Worm (Caenorhabditis elegans) whole organism, L1 larva: Measurements from ENCODE around the gene ard-1.

Experiments
- C16A3.4 ChIP-seq: fragments of 150-350 bp; optimal IDR thresholded peaks from 2 replicates; lab custom pipeline; 2014; ENCODE audit warnings: missing biosample characterization, missing genetic modification characterization
- F16B12.6 ChIP-seq: fragments of 150-350 bp; optimal IDR thresholded peaks from 2 replicates; lab custom pipeline; 2014; ENCODE audit warnings: missing biosample characterization, missing genetic modification characterization
- Y116A8C.19 ChIP-seq: sonication (generic microtip); optimal IDR thresholded peaks from 2 replicates; lab custom pipeline; 2016; ENCODE audit warnings: missing compliant biosample characterization, missing genetic modification characterization, borderline replicate concordance
- aha-1 ChIP-seq: fragments of 150-350 bp; optimal IDR thresholded peaks from 2 replicates; lab custom pipeline; 2014; ENCODE audit warnings: missing biosample characterization, missing genetic modification characterization
- alr-1 ChIP-seq: fragments of 200-800 bp; sonication (Bioruptor generic); optimal IDR thresholded peaks from 2 replicates; lab custom pipeline; 2018; ENCODE audit warnings: borderline replicate concordance, mild to moderate bottlenecking, missing genetic modification characterization, missing compliant biosample characterization
- aly-2 ChIP-seq: fragments of 150-350 bp; optimal IDR thresholded peaks from 2 replicates; lab custom pipeline; 2014; ENCODE audit warnings: missing biosample characterization, missing genetic modification characterization
- ama-1 ChIP-seq: fragments of 150-350 bp; optimal IDR thresholded peaks from 2 replicates; lab custom pipeline; 2014
- blmp-1 ChIP-seq: fragments of 150-350 bp; optimal IDR thresholded peaks from 2 replicates; lab custom pipeline; 2014; ENCODE audit warnings: missing biosample characterization, missing genetic modification characterization
- ceh-63 ChIP-seq: fragments of 200-800 bp; sonication (Bioruptor generic); optimal IDR thresholded peaks from 2 replicates; lab custom pipeline; 2018; ENCODE audit warnings: mild to moderate bottlenecking, missing genetic modification characterization, missing compliant biosample characterization
- ceh-8 ChIP-seq: fragments of 200-800 bp; sonication (Bioruptor generic); optimal IDR thresholded peaks from 2 replicates; lab custom pipeline; 2018; ENCODE audit warnings: mild to moderate bottlenecking, missing genetic modification characterization, moderate library complexity, missing compliant biosample characterization
- ceh-88 ChIP-seq: fragments of 200-800 bp; sonication (Bioruptor generic); IDR thresholded peaks from 2 replicates; pipeline ENCODE4 v1.3.6; 2022; ENCODE audit warnings: missing genetic modification characterization, missing compliant biosample characterization
- dpl-1 ChIP-seq, 3 experiments: fragments of 150-350 bp in 2 of 3; sonication (generic microtip) in 1 of 3; optimal IDR thresholded peaks; 2 replicates each; lab custom pipeline; 2014 to 2017; ENCODE audit warnings: missing biosample characterization in 3 of 3, missing genetic modification characterization in 3 of 3, missing genetic modification reagents in 3 of 3
- dsc-1 ChIP-seq: sonication (generic microtip); optimal IDR thresholded peaks from 2 replicates; lab custom pipeline; 2016; ENCODE audit warnings: mild to moderate bottlenecking, missing genetic modification characterization, missing compliant biosample characterization
- efl-1 ChIP-seq, 4 experiments: fragments of 150-350 bp; optimal IDR thresholded peaks in 3 of 4; peaks in 1 of 4; 1 replicate in 1 of 4; 2 replicates in 3 of 4; lab custom pipeline; 2014; ENCODE audit warnings: missing biosample characterization in 2 of 4, missing genetic modification characterization in 2 of 4, missing genetic modification reagents in 2 of 4
- efl-3 ChIP-seq: fragments of 200-800 bp; sonication (Bioruptor generic); optimal IDR thresholded peaks from 2 replicates; lab custom pipeline; 2018; ENCODE audit warnings: mild to moderate bottlenecking, missing genetic modification characterization, missing compliant biosample characterization
- egl-13 ChIP-seq: sonication (generic microtip); optimal IDR thresholded peaks from 2 replicates; lab custom pipeline; 2016; ENCODE audit warnings: missing genotype, missing genetic modification reagents, missing genetic modification characterization, missing compliant biosample characterization
- egl-27 ChIP-seq, 2 experiments: fragments of 150-350 bp in 1 of 2; sonication (generic microtip); optimal IDR thresholded peaks; 3 replicates each; lab custom pipeline; 2017 to 2018; ENCODE audit warnings: missing biosample characterization in 2 of 2, missing genetic modification characterization in 2 of 2, missing genetic modification reagents in 2 of 2
- ets-5 ChIP-seq: fragments of 200-800 bp; sonication (Bioruptor generic); IDR thresholded peaks from 2 replicates; pipeline ENCODE4 v1.3.6; 2022; ENCODE audit warnings: missing genetic modification characterization, missing compliant biosample characterization
- fkh-10 ChIP-seq: sonication (generic microtip); optimal IDR thresholded peaks from 2 replicates; lab custom pipeline; 2017; ENCODE audit warnings: missing biosample characterization, missing genetic modification reagents, missing genetic modification characterization
- fkh-8 ChIP-seq: sonication (generic microtip); optimal IDR thresholded peaks from 2 replicates; lab custom pipeline; 2016; ENCODE audit warnings: mild to moderate bottlenecking, missing genetic modification characterization, missing compliant biosample characterization
- fos-1 ChIP-seq: fragments of 150-350 bp; optimal IDR thresholded peaks from 2 replicates; lab custom pipeline; 2014; ENCODE audit warnings: missing biosample characterization, missing genetic modification characterization
- grh-1 ChIP-seq: fragments of 200-800 bp; sonication (Bioruptor generic); IDR thresholded peaks from 2 replicates; pipeline ENCODE4 v1.3.6; 2022; ENCODE audit warnings: missing genetic modification reagents, missing genetic modification characterization, missing compliant biosample characterization
- hlh-17 ChIP-seq: fragments of 200-800 bp; sonication (Bioruptor generic); optimal IDR thresholded peaks from 2 replicates; lab custom pipeline; 2018; ENCODE audit warnings: missing genetic modification characterization, mild to moderate bottlenecking, missing compliant biosample characterization, moderate library complexity, borderline replicate concordance
- hlh-4 ChIP-seq: sonication (generic microtip); optimal IDR thresholded peaks from 2 replicates; lab custom pipeline; 2016; ENCODE audit warnings: mild to moderate bottlenecking, missing genetic modification characterization, missing compliant biosample characterization
- hpl-2 ChIP-seq: fragments of 150-350 bp; optimal IDR thresholded peaks from 2 replicates; lab custom pipeline; 2014; ENCODE audit warnings: missing biosample characterization, missing genetic modification reagents, missing genetic modification characterization
- irx-1 ChIP-seq: sonication (generic microtip); optimal IDR thresholded peaks from 2 replicates; lab custom pipeline; 2016; ENCODE audit warnings: missing genetic modification characterization, missing compliant biosample characterization
- lin-15B ChIP-seq: fragments of 150-350 bp; sonication (generic microtip); optimal IDR thresholded peaks from 3 replicates; lab custom pipeline; 2014; ENCODE audit warnings: missing biosample characterization, missing genetic modification characterization
- lin-35 ChIP-seq, 2 experiments: fragments of 150-350 bp; optimal IDR thresholded peaks; 2 replicates each; lab custom pipeline; 2014; ENCODE audit warnings: missing biosample characterization in 2 of 2, missing genetic modification characterization in 2 of 2, missing genetic modification reagents in 2 of 2
- lir-3 ChIP-seq: sonication (generic microtip); optimal IDR thresholded peaks from 2 replicates; lab custom pipeline; 2016; ENCODE audit warnings: mild to moderate bottlenecking, missing genetic modification characterization, moderate library complexity, missing compliant biosample characterization; ENCODE audit not compliant: poor library complexity
- lsy-2 ChIP-seq, 2 experiments: fragments of 150-350 bp; optimal IDR thresholded peaks; 2 replicates each; lab custom pipeline; 2014; ENCODE audit warnings: missing biosample characterization in 2 of 2, missing genetic modification characterization in 2 of 2
- mdl-1 ChIP-seq, 2 experiments: fragments of 150-350 bp; optimal IDR thresholded peaks; 2 replicates each; lab custom pipeline; 2014 to 2017; ENCODE audit warnings: missing biosample characterization in 2 of 2, missing genetic modification characterization in 2 of 2, inconsistent platforms in 1 of 2
- mef-2 ChIP-seq: fragments of 150-350 bp; optimal IDR thresholded peaks from 2 replicates; lab custom pipeline; 2014; ENCODE audit warnings: missing biosample characterization, missing genetic modification characterization
- nhr-19 ChIP-seq: fragments of 200-800 bp; sonication (Bioruptor generic); conservative IDR thresholded peaks from 2 replicates; pipeline ENCODE4 v1.3.6; 2022; ENCODE audit warnings: missing genetic modification characterization, missing compliant biosample characterization
- nhr-20 ChIP-seq: sonication (generic microtip); optimal IDR thresholded peaks from 2 replicates; lab custom pipeline; 2016; ENCODE audit warnings: mild to moderate bottlenecking, missing genetic modification characterization, missing compliant biosample characterization
- nhr-237 ChIP-seq: fragments of 150-350 bp; optimal IDR thresholded peaks from 2 replicates; lab custom pipeline; 2014; ENCODE audit warnings: missing biosample characterization, missing genetic modification characterization
- nhr-28 ChIP-seq: fragments of 150-350 bp; optimal IDR thresholded peaks from 2 replicates; lab custom pipeline; 2014; ENCODE audit warnings: missing biosample characterization, missing genetic modification characterization
- nhr-47 ChIP-seq: sonication (generic microtip); optimal IDR thresholded peaks from 2 replicates; lab custom pipeline; 2016; ENCODE audit warnings: mild to moderate bottlenecking, missing genetic modification characterization, moderate library complexity, missing compliant biosample characterization
- nhr-76 ChIP-seq: sonication (generic microtip); optimal IDR thresholded peaks from 2 replicates; lab custom pipeline; 2017; ENCODE audit warnings: missing biosample characterization, missing genetic modification characterization
- nhr-77 ChIP-seq: fragments of 150-350 bp; optimal IDR thresholded peaks from 2 replicates; lab custom pipeline; 2014; ENCODE audit warnings: missing biosample characterization, missing genetic modification characterization
- nhr-90 ChIP-seq: sonication (generic microtip); optimal IDR thresholded peaks from 2 replicates; lab custom pipeline; 2016; ENCODE audit warnings: mild to moderate bottlenecking, missing genetic modification characterization, missing compliant biosample characterization; ENCODE audit not compliant: poor library complexity
- snpc-4 ChIP-seq: fragments of 150-350 bp; optimal IDR thresholded peaks from 2 replicates; lab custom pipeline; 2014; ENCODE audit warnings: missing biosample characterization, missing genetic modification characterization
- swsn-7 ChIP-seq: sonication (generic microtip); optimal IDR thresholded peaks from 2 replicates; lab custom pipeline; 2016; ENCODE audit warnings: missing genetic modification characterization, missing compliant biosample characterization
- unc-30 ChIP-seq: sonication (generic microtip); optimal IDR thresholded peaks from 2 replicates; lab custom pipeline; 2017; ENCODE audit warnings: missing biosample characterization, missing genetic modification characterization
- unc-98 ChIP-seq: fragments of 200-800 bp; sonication (Bioruptor generic); IDR thresholded peaks from 2 replicates; pipeline ENCODE4 v1.3.6; 2022; ENCODE audit warnings: missing genetic modification characterization, missing compliant biosample characterization
- vab-15 ChIP-seq: sonication (generic microtip); optimal IDR thresholded peaks from 2 replicates; lab custom pipeline; 2017; ENCODE audit warnings: missing genotype, mild to moderate bottlenecking, missing genetic modification characterization, missing compliant biosample characterization
- ztf-11 ChIP-seq, 2 experiments: sonication (generic microtip); optimal IDR thresholded peaks; 2 replicates each; lab custom pipeline; 2016 to 2017; ENCODE audit warnings: missing genetic modification characterization in 2 of 2, missing biosample characterization in 1 of 2, missing compliant biosample characterization in 1 of 2
- ztf-4 ChIP-seq: fragments of 150-350 bp; optimal IDR thresholded peaks from 2 replicates; lab custom pipeline; 2014; ENCODE audit warnings: missing biosample characterization, missing genetic modification characterization

The ard-1 gene

DNA sequence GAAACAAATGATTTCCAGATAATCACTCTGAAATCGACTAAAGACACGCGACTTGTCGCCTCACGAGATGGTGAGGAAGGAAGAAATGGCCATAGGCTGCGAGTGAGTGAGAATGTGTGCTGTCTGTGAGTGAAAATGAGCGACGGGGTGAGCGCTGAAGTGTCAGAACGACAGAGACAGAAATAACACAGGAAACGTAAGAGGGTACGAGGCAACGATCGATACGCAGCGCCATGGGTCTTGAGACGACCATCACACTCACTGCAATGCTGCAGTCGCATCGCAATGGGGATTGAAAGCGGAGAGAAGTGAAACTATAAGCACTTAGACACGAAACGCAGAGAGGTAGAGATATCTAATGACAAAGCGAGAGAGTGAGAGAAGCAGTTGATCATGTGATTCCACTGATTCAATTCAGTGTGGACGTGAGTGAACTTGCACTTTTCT lies 48.3 kb upstream of the ard-1 start (continued):
- peak; percentile 89 for TF ChIP-seq ceh-8
- TF ChIP-seq lsy-2 (tag; optimal IDR thresholded peaks at IDR 0.05; lab: Kevin White, UChicago): peak; percentile 91 to 94
- TF ChIP-seq unc-98 (GFP tag; lab: Robert Waterston, UW): no peak; the same call in 1 of the 2 replicates
- peak; percentile 89 for TF ChIP-seq lir-3 (tag; lab: Kevin White, UChicago)
- TF ChIP-seq nhr-19 (GFP tag; lab: Robert Waterston, UW): peak; percentile 91
- TF ChIP-seq ama-1 (lab: Kevin White, UChicago): peak; percentile 73
- TF ChIP-seq hlh-4 (tag; lab: Kevin White, UChicago): no peak
- TF ChIP-seq fkh-10 (GFP tag; lab: Kevin White, UChicago): peak; percentile 92
- TF ChIP-seq dpl-1 (GFP tag; optimal IDR thresholded peaks at IDR 0.05; lab: Kevin White, UChicago): peak; percentile 69 to 75 (median 73)
- peak; percentile 95 for TF ChIP-seq ztf-4 (tag; lab: Kevin White, UChicago)
- TF ChIP-seq grh-1 (GFP tag; lab: Robert Waterston, UW): peak; percentile 76
- TF ChIP-seq nhr-47: peak; percentile 96
- TF ChIP-seq dsc-1 (tag; lab: Kevin White, UChicago): peak; percentile 93
- TF ChIP-seq efl-1 (optimal IDR thresholded peaks at IDR 0.05; lab: Kevin White, UChicago): peak; percentile 86 to 92
- TF ChIP-seq efl-1 (GFP tag; optimal IDR thresholded peaks at IDR 0.05 in 1 of 2; lab: Kevin White, UChicago): peak; percentile 67 to 97
- no peak for TF ChIP-seq nhr-76
- peak; percentile 42 for TF ChIP-seq aha-1 (tag; lab: Kevin White, UChicago)
- peak; percentile 96 for TF ChIP-seq nhr-20 (tag; lab: Kevin White, UChicago)
- peak; percentile 85 to 87 for TF ChIP-seq lin-35 (GFP tag; optimal IDR thresholded peaks at IDR 0.05; lab: Kevin White, UChicago)
- TF ChIP-seq fos-1 (tag; lab: Kevin White, UChicago): peak; percentile 91
- TF ChIP-seq snpc-4 (tag; lab: Kevin White, UChicago): peak; percentile 71
- no peak for TF ChIP-seq nhr-28
- TF ChIP-seq nhr-237: peak; percentile 91
- TF ChIP-seq mdl-1 (tag; optimal IDR thresholded peaks at IDR 0.05; lab: Kevin White, UChicago): peak in 1 of 2 experiments; percentile 95
- TF ChIP-seq nhr-77 (tag; lab: Kevin White, UChicago): peak; percentile 95
- TF ChIP-seq fkh-8 (tag; lab: Kevin White, UChicago): peak; percentile 97
- peak; percentile 84 for TF ChIP-seq mef-2 (tag; lab: Kevin White, UChicago)
- TF ChIP-seq egl-27 (tag; optimal IDR thresholded peaks at IDR 0.05; lab: Kevin White, UChicago): peak; percentile 32 to 66
- TF ChIP-seq C16A3.4 (tag; lab: Kevin White, UChicago): peak; percentile 91
- TF ChIP-seq hlh-17 (GFP tag; lab: Kevin White, UChicago): no peak
- TF ChIP-seq ztf-11 (tag; optimal IDR thresholded peaks at IDR 0.05; lab: Kevin White, UChicago): peak in 1 of 2 experiments; percentile 77
- peak; percentile 73 for TF ChIP-seq aly-2 (tag; lab: Kevin White, UChicago)
- peak; percentile 91 for TF ChIP-seq egl-13
- TF ChIP-seq Y116A8C.19: no peak
- TF ChIP-seq swsn-7 (tag; lab: Kevin White, UChicago): peak; percentile 96
- TF ChIP-seq irx-1 (tag; lab: Kevin White, UChicago): peak; percentile 87
- no peak for TF ChIP-seq unc-30 (tag; lab: Kevin White, UChicago)
- TF ChIP-seq nhr-90 (tag; lab: Kevin White, UChicago): peak; percentile 90
- TF ChIP-seq alr-1 (tag; lab: Kevin White, UChicago): no peak
- peak; percentile 34 for TF ChIP-seq F16B12.6 (tag; lab: Kevin White, UChicago)
- TF ChIP-seq ceh-88 (GFP tag; lab: Robert Waterston, UW): 0 out of 2 replicates have a peak, but pooled peaks have one; percentile 52
- TF ChIP-seq ets-5 (GFP tag; lab: Robert Waterston, UW): no peak
- TF ChIP-seq ceh-63 (GFP tag; lab: Kevin White, UChicago): no peak
- peak; percentile 63 for TF ChIP-seq vab-15 (tag; lab: Kevin White, UChicago)
- peak; percentile 86 for TF ChIP-seq blmp-1 (tag; lab: Kevin White, UChicago)
- no peak for TF ChIP-seq lin-15B (tag; lab: Kevin White, UChicago)
- no peak for TF ChIP-seq efl-3 (GFP tag; lab: Kevin White, UChicago)
- peak; percentile 54 for TF ChIP-seq hpl-2
